Worm (Caenorhabditis elegans): Measurements from ENCODE around the gene morc-1.

- no peak for TF ChIP-seq C34B4.2 (tag; optimal IDR thresholded peaks at IDR 0.05)
- no peak for TF ChIP-seq egl-27 (tag; optimal IDR thresholded peaks at IDR 0.05)
- TF ChIP-seq Y116A8C.19 (tag; optimal IDR thresholded peaks at IDR 0.05; ENCODE audit: borderline replicate concordance): no peak
- TF ChIP-seq ama-1 (optimal IDR thresholded peaks at IDR 0.05): no peak
These were observed 15.1 kb upstream of the morc-1 start for ce11 chrIII:5221820-5222219.
